Fruit fly (Drosophila melanogaster): ENCODE measurements around the gene CG13984.

CG13984 gene

DNA sequence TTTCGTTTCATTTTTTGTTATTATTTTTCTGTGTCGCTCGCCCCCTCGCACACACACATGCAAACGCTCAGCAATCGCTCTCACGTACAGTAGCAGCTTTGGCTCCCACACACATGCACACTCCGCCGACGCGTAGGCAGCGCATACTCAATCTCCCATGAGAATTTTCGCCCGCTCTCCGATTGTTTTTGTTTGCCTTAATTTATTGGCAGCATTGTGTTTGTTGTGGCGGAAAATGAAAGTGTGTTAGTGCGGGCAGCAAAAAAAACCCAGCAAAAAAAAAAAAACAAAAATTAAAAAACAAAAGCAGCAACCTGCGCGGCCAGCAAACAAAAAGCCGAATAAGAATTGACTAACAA, 15.7 kb downstream of the CG13984 start:
- no peak for TF ChIP-seq ey (GFP tag; optimal IDR thresholded peaks at IDR 0.05)
- TF ChIP-seq jim (GFP tag; optimal IDR thresholded peaks at IDR 0.05): peak; percentile 35
- TF ChIP-seq br (GFP tag; optimal IDR thresholded peaks at IDR 0.05): peak; percentile 69
- no peak for TF ChIP-seq usp (GFP tag; optimal IDR thresholded peaks at IDR 0.05)
- TF ChIP-seq sage (GFP tag; optimal IDR thresholded peaks at IDR 0.05): peak; percentile 4
- peak; percentile 42 for TF ChIP-seq Hr83 (GFP tag; optimal IDR thresholded peaks at IDR 0.05; ENCODE audit: poor library complexity, severe bottlenecking)
- TF ChIP-seq OdsH (GFP tag; optimal IDR thresholded peaks at IDR 0.05): peak; percentile 23
- TF ChIP-seq Sp1 (GFP tag; optimal IDR thresholded peaks at IDR 0.05): peak; percentile 89
- TF ChIP-seq dl (GFP tag; optimal IDR thresholded peaks at IDR 0.05; ENCODE audit: insufficient read depth in 1 of 2, partially characterized antibody in 2 of 2): peak in 1 of 2 experiments; percentile 36
- TF ChIP-seq Dfd (GFP tag; optimal IDR thresholded peaks at IDR 0.05): no peak
- peak; percentile 90 for TF ChIP-seq Rel (GFP tag; optimal IDR thresholded peaks at IDR 0.05)
- peak; percentile 69 for TF ChIP-seq Rel (tag; optimal IDR thresholded peaks at IDR 0.05)
- TF ChIP-seq Mio (GFP tag; optimal IDR thresholded peaks at IDR 0.05): no peak
- TF ChIP-seq foxo (GFP tag; optimal IDR thresholded peaks at IDR 0.05): peak in 1 of 2 experiments; percentile 81
- peak; percentile 58 for TF ChIP-seq Dif (GFP tag; optimal IDR thresholded peaks at IDR 0.05; ENCODE audit: partially characterized antibody)
- no peak for TF ChIP-seq pan (optimal IDR thresholded peaks at IDR 0.05)
- TF ChIP-seq tai (GFP tag; optimal IDR thresholded peaks at IDR 0.05): no peak
- no peak for TF ChIP-seq CrebA (GFP tag; optimal IDR thresholded peaks at IDR 0.05; ENCODE audit: borderline replicate concordance)
- TF ChIP-seq CG9705 (GFP tag; optimal IDR thresholded peaks at IDR 0.05): peak; percentile 31
- peak; percentile 42 for TF ChIP-seq h (GFP tag; optimal IDR thresholded peaks at IDR 0.05)
- TF ChIP-seq Abd-B (GFP tag; optimal IDR thresholded peaks at IDR 0.05): peak; percentile 47
- peak; percentile 56 for TF ChIP-seq CG32264 (GFP tag; optimal IDR thresholded peaks at IDR 0.05)
- TF ChIP-seq rgr (GFP tag; optimal IDR thresholded peaks at IDR 0.05): no peak

DNA sequence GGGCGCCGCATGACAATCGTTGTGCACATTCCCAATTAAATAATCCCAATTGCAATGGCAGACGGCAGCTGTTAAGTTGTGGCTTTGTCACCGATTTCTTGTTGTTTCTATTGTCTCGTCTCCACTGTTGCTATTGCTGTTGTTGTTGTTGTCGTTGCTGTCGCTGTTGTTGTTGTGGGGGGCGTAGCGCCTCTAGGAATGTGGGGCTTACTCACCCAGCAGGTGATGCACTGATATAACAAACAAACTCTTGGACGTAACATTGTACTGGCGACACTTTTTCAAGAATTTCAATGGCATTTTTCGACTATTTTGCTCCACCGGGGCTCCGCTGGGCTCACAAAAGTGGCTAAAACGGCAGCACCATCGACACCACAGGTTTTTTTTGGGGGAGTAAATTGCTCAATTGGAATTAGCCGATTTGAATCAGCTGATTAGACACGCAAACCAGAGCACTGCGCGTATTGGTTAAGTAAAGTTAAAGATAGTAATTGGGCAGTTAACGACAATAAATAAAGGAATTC, 29.3 kb downstream of the CG13984 start:
- TF ChIP-seq Abd-B (GFP tag; optimal IDR thresholded peaks at IDR 0.05) (no peak), Myc (optimal IDR thresholded peaks at IDR 0.05) (peak; percentile 58), foxo (GFP tag; optimal IDR thresholded peaks at IDR 0.05) (no peak)

DNA sequence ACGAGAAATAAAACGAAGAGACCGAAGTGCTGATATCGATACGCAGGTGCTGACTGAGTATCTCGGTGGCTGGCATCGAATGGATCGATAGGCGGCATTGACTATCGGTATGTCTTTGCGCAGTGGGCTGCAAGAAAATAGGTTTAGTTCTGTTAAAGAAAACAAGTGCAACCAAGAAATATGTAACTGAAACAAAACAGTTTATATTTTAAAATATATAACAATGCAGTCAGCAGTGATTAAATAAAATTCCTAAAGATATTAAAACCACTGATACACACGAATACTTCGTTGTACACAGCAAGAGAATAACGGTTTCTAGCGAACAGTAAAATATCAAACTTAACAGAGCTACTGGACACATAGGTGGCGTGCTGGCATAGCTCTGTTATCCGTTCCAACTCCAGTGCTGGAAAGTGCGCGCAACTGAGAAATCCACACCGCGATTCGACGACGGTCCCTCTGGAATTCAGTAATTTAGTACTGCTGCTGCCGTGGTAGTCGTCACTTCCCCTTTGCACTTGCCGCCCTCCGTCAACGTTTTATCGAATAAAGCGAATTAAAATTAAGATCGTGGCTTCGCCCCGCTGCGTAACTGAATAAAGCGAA, 29.9 kb downstream of the CG13984 start, which contains the start of the genes Pez and Cpr:
Gene Pez, minus strand, starts transcription at position 305 of the 609 bp plus-strand sequence.
Gene Cpr, plus strand, starts transcription at position 470 of the 609 bp plus-strand sequence.
- no peak for TF ChIP-seq CrebA (GFP tag; optimal IDR thresholded peaks at IDR 0.05; ENCODE audit: borderline replicate concordance)
- no peak for TF ChIP-seq foxo (GFP tag; optimal IDR thresholded peaks at IDR 0.05)
- no peak for TF ChIP-seq dmrt93B (GFP tag; optimal IDR thresholded peaks at IDR 0.05)
- TF ChIP-seq usp (GFP tag; optimal IDR thresholded peaks at IDR 0.05): no peak
- TF ChIP-seq h (GFP tag; optimal IDR thresholded peaks at IDR 0.05): peak; percentile 66
- no peak for TF ChIP-seq pan (optimal IDR thresholded peaks at IDR 0.05)
- no peak for TF ChIP-seq HLH106 (tag; optimal IDR thresholded peaks at IDR 0.05)
- no peak for TF ChIP-seq Jra (GFP tag; optimal IDR thresholded peaks at IDR 0.05)
- TF ChIP-seq psq (GFP tag; optimal IDR thresholded peaks at IDR 0.05): no peak
- TF ChIP-seq rgr (GFP tag; optimal IDR thresholded peaks at IDR 0.05): no peak
- no peak for TF ChIP-seq lola (GFP tag; optimal IDR thresholded peaks at IDR 0.05)
- TF ChIP-seq CG9705 (GFP tag; optimal IDR thresholded peaks at IDR 0.05): no peak
- TF ChIP-seq Vsx2 (GFP tag; optimal IDR thresholded peaks at IDR 0.05; ENCODE audit: partially characterized antibody): no peak
- TF ChIP-seq sage (GFP tag; optimal IDR thresholded peaks at IDR 0.05): peak; percentile 16
- peak; percentile 85 for TF ChIP-seq fru (GFP tag; optimal IDR thresholded peaks at IDR 0.05)
- TF ChIP-seq Dfd (GFP tag; optimal IDR thresholded peaks at IDR 0.05): no peak
- no peak for TF ChIP-seq Myc (optimal IDR thresholded peaks at IDR 0.05)
- peak; percentile 17 for TF ChIP-seq ey (GFP tag; optimal IDR thresholded peaks at IDR 0.05)
- no peak for TF ChIP-seq Mio (GFP tag; optimal IDR thresholded peaks at IDR 0.05)
- TF ChIP-seq Dif (GFP tag; optimal IDR thresholded peaks at IDR 0.05; ENCODE audit: partially characterized antibody): no peak
- TF ChIP-seq dsf (GFP tag; optimal IDR thresholded peaks at IDR 0.05; ENCODE audit: borderline replicate concordance): no peak
- no peak for TF ChIP-seq dl (GFP tag; optimal IDR thresholded peaks at IDR 0.05; ENCODE audit: insufficient read depth in 1 of 2, partially characterized antibody in 2 of 2)
- TF ChIP-seq Sp1 (GFP tag; optimal IDR thresholded peaks at IDR 0.05): peak; percentile 9
- no peak for TF ChIP-seq brk (GFP tag; optimal IDR thresholded peaks at IDR 0.05)
- TF ChIP-seq N (GFP tag; optimal IDR thresholded peaks at IDR 0.05): no peak
- no peak for TF ChIP-seq Abd-B (GFP tag; optimal IDR thresholded peaks at IDR 0.05)
- no peak for TF ChIP-seq CG32264 (GFP tag; optimal IDR thresholded peaks at IDR 0.05)
- TF ChIP-seq sv (GFP tag; optimal IDR thresholded peaks at IDR 0.05): peak; percentile 21
- TF ChIP-seq Hnf4 (GFP tag; optimal IDR thresholded peaks at IDR 0.05): no peak
- peak; percentile 46 for TF ChIP-seq Hr83 (GFP tag; optimal IDR thresholded peaks at IDR 0.05; ENCODE audit: poor library complexity, severe bottlenecking)
- no peak for TF ChIP-seq GATAd (GFP tag; optimal IDR thresholded peaks at IDR 0.05)
- no peak for TF ChIP-seq jim (GFP tag; optimal IDR thresholded peaks at IDR 0.05)
- TF ChIP-seq Rel (GFP tag; optimal IDR thresholded peaks at IDR 0.05): no peak
- TF ChIP-seq Rel (tag; optimal IDR thresholded peaks at IDR 0.05): peak; percentile 26
- TF ChIP-seq br (GFP tag; optimal IDR thresholded peaks at IDR 0.05): peak; percentile 44
- TF ChIP-seq tai (GFP tag; optimal IDR thresholded peaks at IDR 0.05): no peak
- TF ChIP-seq Hr78 (GFP tag; optimal IDR thresholded peaks at IDR 0.05): no peak
- no peak for TF ChIP-seq OdsH (GFP tag; optimal IDR thresholded peaks at IDR 0.05)
- no peak for TF ChIP-seq woc (GFP tag; optimal IDR thresholded peaks at IDR 0.05)
